Fruit fly (Drosophila melanogaster): ENCODE results near the gene CG7214.

Gene CG7214

dm6 chr2L:7722723-7723122 is 21.9 kb downstream of the CG7214 start, which contains the start of gene CG13794:
Gene CG13794 (minus strand): TSS chr2L:7722823.
- no peak for TF ChIP-seq jim (GFP tag; optimal IDR thresholded peaks at IDR 0.05)
- TF ChIP-seq psq (GFP tag; optimal IDR thresholded peaks at IDR 0.05) = no peak
- TF ChIP-seq h (GFP tag; optimal IDR thresholded peaks at IDR 0.05) = no peak
- no peak for TF ChIP-seq HLH106 (tag; optimal IDR thresholded peaks at IDR 0.05)

DNA sequence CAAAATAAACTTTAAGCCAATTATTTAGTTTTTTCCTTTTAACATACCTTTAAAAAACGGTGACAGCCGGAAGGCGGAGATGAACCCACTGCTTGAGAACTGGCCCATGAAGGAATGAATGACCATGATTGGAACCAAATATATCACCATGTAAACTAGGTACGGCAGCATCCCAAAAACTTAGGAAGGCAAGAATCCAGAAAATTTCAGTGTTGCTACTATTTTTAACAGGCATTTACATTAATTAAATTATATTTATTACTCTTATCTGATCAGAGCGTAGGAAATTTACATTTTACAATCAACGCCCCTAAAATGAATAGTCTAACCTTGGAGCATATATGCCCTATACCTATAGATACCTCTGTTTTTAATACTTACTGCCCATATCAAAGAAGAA is 22.5 kb downstream of the CG7214 start:
- TF ChIP-seq Rel (GFP tag; optimal IDR thresholded peaks at IDR 0.05) (no peak), Rel (tag; optimal IDR thresholded peaks at IDR 0.05) (no peak), Abd-B (GFP tag; optimal IDR thresholded peaks at IDR 0.05) (no peak), Dfd (GFP tag; optimal IDR thresholded peaks at IDR 0.05) (peak; percentile 69), dmrt93B (GFP tag; optimal IDR thresholded peaks at IDR 0.05) (no peak)

DNA sequence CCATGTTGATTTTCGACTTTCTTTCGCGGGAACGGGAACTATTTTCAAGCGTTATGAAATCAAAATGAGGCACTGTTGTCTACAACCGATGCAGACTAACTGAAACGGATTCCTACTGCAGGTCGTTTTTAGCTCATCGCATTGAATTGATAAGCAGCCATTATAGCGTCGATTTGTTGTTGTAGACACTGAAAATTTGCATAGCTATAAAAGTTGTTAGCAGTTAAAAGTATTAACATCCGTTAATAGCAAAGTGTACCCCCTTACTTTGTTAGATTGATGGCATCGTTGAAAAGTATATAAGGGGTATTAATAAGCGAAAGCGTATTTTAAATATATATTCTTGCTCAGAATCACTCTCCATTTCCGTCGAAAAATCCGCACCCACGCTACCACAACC is 25.3 kb downstream of the CG7214 start, which contains the start of gene CG13793:
CG13793 (minus strand) TSS at position 101 of the 400 bp plus-strand sequence.
- TF ChIP-seq Hr83 (GFP tag; optimal IDR thresholded peaks at IDR 0.05; ENCODE audit: poor library complexity, severe bottlenecking) = no peak
- TF ChIP-seq dsf (GFP tag; optimal IDR thresholded peaks at IDR 0.05; ENCODE audit: borderline replicate concordance) = no peak
- no peak for TF ChIP-seq Myc (optimal IDR thresholded peaks at IDR 0.05)
- TF ChIP-seq OdsH (GFP tag; optimal IDR thresholded peaks at IDR 0.05) = no peak
- TF ChIP-seq pan (optimal IDR thresholded peaks at IDR 0.05) = no peak

- TF ChIP-seq Sp1 (GFP tag; optimal IDR thresholded peaks at IDR 0.05) (no peak), CrebA (GFP tag; optimal IDR thresholded peaks at IDR 0.05; ENCODE audit: borderline replicate concordance) (no peak), ey (GFP tag; optimal IDR thresholded peaks at IDR 0.05) (no peak), Hr78 (GFP tag; optimal IDR thresholded peaks at IDR 0.05) (no peak), tai (GFP tag; optimal IDR thresholded peaks at IDR 0.05) (no peak), br (GFP tag; optimal IDR thresholded peaks at IDR 0.05) (no peak), Vsx2 (GFP tag; optimal IDR thresholded peaks at IDR 0.05; ENCODE audit: partially characterized antibody) (no peak), Dfd (GFP tag; optimal IDR thresholded peaks at IDR 0.05) (no peak), h (GFP tag; optimal IDR thresholded peaks at IDR 0.05) (no peak), N (GFP tag; optimal IDR thresholded peaks at IDR 0.05) (no peak), dl (GFP tag; optimal IDR thresholded peaks at IDR 0.05; ENCODE audit: insufficient read depth in 1 of 2, partially characterized antibody in 2 of 2) (no peak), Myc (optimal IDR thresholded peaks at IDR 0.05) (no peak), CG32264 (GFP tag; optimal IDR thresholded peaks at IDR 0.05) (no peak), Abd-B (GFP tag; optimal IDR thresholded peaks at IDR 0.05) (no peak), Hnf4 (GFP tag; optimal IDR thresholded peaks at IDR 0.05) (no peak), GATAd (GFP tag; optimal IDR thresholded peaks at IDR 0.05) (no peak), Mio (GFP tag; optimal IDR thresholded peaks at IDR 0.05) (no peak)
Observed at dm6 chr2L:7716545-7716944, 28.1 kb downstream of the CG7214 start, which contains the start of gene CG33296. Gene CG33296 (minus strand): TSS chr2L:7716645.

DNA sequence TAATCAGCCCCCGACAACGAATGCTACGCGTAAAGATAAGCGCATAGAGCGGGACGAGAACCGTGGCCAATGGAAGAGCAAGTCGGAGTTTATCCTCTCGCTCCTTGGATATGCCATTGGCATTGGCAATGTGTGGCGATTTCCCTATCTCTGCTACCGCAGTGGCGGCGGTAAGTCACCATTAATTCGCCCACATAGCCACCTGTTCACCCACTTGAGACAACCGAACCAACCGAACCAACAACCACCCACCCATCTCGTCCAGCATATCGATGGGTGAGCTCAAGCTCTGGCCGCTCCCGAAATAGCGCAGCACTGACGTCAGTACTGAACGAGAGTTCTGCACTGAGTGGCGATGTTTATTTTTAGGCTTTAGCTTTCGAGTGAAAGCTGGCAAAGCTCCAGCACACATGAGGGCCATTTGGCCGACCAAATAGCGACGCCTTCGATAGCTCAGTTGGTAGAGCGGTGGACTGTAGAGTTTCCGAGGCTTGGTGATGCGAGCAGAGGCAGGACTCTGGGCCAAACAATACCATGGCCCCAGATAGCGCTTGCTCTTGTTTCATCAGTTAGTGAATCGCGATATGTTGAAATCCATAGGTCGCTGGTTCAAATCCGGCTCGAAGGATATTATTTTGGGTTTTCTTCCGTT is 33.5 kb downstream of the CG7214 start:
- TF ChIP-seq dmrt93B (GFP tag; optimal IDR thresholded peaks at IDR 0.05) (no peak), OdsH (GFP tag; optimal IDR thresholded peaks at IDR 0.05) (no peak), Dfd (GFP tag; optimal IDR thresholded peaks at IDR 0.05) (no peak), Sp1 (GFP tag; optimal IDR thresholded peaks at IDR 0.05) (no peak), tai (GFP tag; optimal IDR thresholded peaks at IDR 0.05) (no peak), pan (optimal IDR thresholded peaks at IDR 0.05) (no peak), Vsx2 (GFP tag; optimal IDR thresholded peaks at IDR 0.05; ENCODE audit: partially characterized antibody) (no peak), jim (GFP tag; optimal IDR thresholded peaks at IDR 0.05) (no peak)

dm6 chr2L:7710580-7710979 is 34.1 kb downstream of the CG7214 start, which contains the start of gene Ntl:
Gene Ntl (plus strand): TSS chr2L:7710880.
- TF ChIP-seq Dif (GFP tag; optimal IDR thresholded peaks at IDR 0.05; ENCODE audit: partially characterized antibody) (no peak), sv (GFP tag; optimal IDR thresholded peaks at IDR 0.05) (no peak), Vsx2 (GFP tag; optimal IDR thresholded peaks at IDR 0.05; ENCODE audit: partially characterized antibody) (no peak), woc (GFP tag; optimal IDR thresholded peaks at IDR 0.05) (no peak), N (GFP tag; optimal IDR thresholded peaks at IDR 0.05) (no peak), rgr (GFP tag; optimal IDR thresholded peaks at IDR 0.05) (no peak), ey (GFP tag; optimal IDR thresholded peaks at IDR 0.05) (no peak), CG32264 (GFP tag; optimal IDR thresholded peaks at IDR 0.05) (no peak)

All from whole organism, wandering third instar larva.